Worm (Caenorhabditis elegans): ENCODE data around the gene ZK287.7.

Gene ZK287.7

ce11 chrV:9692649-9693112 is at the start of gene ZK287.7:
Gene ZK287.7 (plus strand): TSS chrV:9693062.
- TF ChIP-seq nhr-21 (tag; optimal IDR thresholded peaks at IDR 0.05) (no peak), ama-1 (optimal IDR thresholded peaks at IDR 0.05) (no peak), aly-2 (tag; optimal IDR thresholded peaks at IDR 0.05) (no peak), nhr-25 (tag; optimal IDR thresholded peaks at IDR 0.05) (no peak), R02D3.7 (tag; optimal IDR thresholded peaks at IDR 0.05) (no peak), mbf-1 (tag; optimal IDR thresholded peaks at IDR 0.05) (no peak)

ce11 chrV:9645507-9645906 is 47.4 kb upstream of the ZK287.7 start, which contains the start of the genes atl-1 and hcp-2:
Gene atl-1 (minus strand): TSS chrV:9645595.
Gene hcp-2 (plus strand): TSS chrV:9645859.
- TF ChIP-seq blmp-1 (tag; optimal IDR thresholded peaks at IDR 0.05; ENCODE audit: insufficient read depth) (no peak), gmeb-1 (tag; optimal IDR thresholded peaks at IDR 0.05) (peak; percentile 45)

- no peak for TF ChIP-seq elt-1 (tag; optimal IDR thresholded peaks at IDR 0.05)
- no peak for TF ChIP-seq nhr-237 (tag; optimal IDR thresholded peaks at IDR 0.05)
- no peak for TF ChIP-seq ama-1 (optimal IDR thresholded peaks at IDR 0.05)
- no peak for TF ChIP-seq sem-4 (tag; optimal IDR thresholded peaks at IDR 0.05)
- TF ChIP-seq sma-9 (GFP tag; optimal IDR thresholded peaks at IDR 0.05) = no peak
- TF ChIP-seq sma-9 (tag; optimal IDR thresholded peaks at IDR 0.05) = no peak
Measured at ce11 chrV:9651294-9651693, 41.6 kb upstream of the ZK287.7 start, which contains the start of gene T06E4.21. Gene T06E4.21 (plus strand): TSS chrV:9651594.

DNA sequence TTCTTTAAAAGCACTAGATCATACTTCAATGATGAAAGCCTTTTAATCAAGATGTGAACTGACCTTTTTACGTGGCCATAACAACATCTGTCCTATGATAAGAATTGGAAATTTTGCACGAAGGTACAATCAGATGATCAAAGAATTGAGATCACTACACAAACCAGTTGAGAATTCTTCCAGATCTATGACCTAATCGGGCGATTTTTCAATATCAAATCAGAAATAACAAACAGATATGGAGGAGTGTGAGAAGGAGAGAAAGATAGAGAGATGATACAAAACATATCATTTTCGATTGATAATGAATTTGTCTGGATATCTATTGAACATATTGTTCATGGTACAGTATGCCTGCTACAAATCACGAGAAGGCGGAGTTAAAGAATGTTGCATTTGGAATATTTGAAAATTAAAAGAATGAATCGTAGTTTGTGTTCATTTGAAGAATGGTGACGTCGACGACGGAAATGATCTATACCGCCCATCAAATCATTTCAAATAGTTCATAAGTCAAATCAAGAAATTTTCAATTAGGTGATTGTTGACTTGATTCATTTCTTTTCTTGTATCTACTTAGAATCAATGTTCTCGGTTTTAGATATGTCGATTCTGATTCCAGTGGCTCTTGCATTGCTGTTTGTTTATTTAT is 38.6 kb upstream of the ZK287.7 start, which contains the start of gene cyp-29A4:
Gene cyp-29A4, plus strand, starts transcription at position 602 of the 652 bp plus-strand sequence.
- TF ChIP-seq ztf-1 (GFP tag; conservative IDR thresholded peaks at IDR 0.05) (no peak), sma-9 (GFP tag; optimal IDR thresholded peaks at IDR 0.05) (peak; percentile 35), sma-9 (tag; optimal IDR thresholded peaks at IDR 0.05) (no peak), nhr-129 (tag; optimal IDR thresholded peaks at IDR 0.05) (peak; percentile 23), nhr-21 (tag; optimal IDR thresholded peaks at IDR 0.05) (peak; percentile 48), lin-11 (tag; optimal IDR thresholded peaks at IDR 0.05) (no peak), nhr-11 (tag; optimal IDR thresholded peaks at IDR 0.05) (no peak), egl-27 (tag; optimal IDR thresholded peaks at IDR 0.05) (no peak), lsy-2 (tag; optimal IDR thresholded peaks at IDR 0.05) (no peak), aly-2 (tag; optimal IDR thresholded peaks at IDR 0.05) (no peak), nhr-23 (tag; optimal IDR thresholded peaks at IDR 0.05) (no peak)

DNA sequence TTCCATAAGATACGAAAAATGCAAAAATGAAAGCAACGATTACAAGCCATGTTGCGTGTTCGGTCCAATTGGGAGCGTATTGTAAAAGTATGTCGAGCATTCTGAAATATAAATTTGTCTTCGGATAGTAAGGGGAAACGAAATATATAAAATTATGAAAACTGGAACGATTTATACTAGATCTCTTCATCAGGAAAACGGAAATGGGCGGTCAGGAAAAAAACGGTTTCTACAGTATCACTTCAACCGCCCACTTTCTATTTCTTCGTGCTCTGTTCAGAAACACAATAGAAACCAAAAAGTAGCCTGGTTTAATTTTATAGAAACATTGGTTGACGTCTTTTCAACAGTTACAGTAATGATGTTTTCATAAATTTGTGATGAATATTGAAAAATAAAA is 31.3 kb upstream of the ZK287.7 start, which contains the start of gene pitr-4:
Gene pitr-4, minus strand, starts transcription at position 101 of the 400 bp plus-strand sequence.
- TF ChIP-seq blmp-1 (tag; optimal IDR thresholded peaks at IDR 0.05; ENCODE audit: insufficient read depth) (no peak), snpc-4 (tag; optimal IDR thresholded peaks at IDR 0.05) (no peak), unc-55 (GFP tag; optimal IDR thresholded peaks at IDR 0.05) (no peak), ama-1 (optimal IDR thresholded peaks at IDR 0.05) (no peak), lsy-2 (tag; optimal IDR thresholded peaks at IDR 0.05) (no peak), ceh-16 (tag; optimal IDR thresholded peaks at IDR 0.05) (no peak), nhr-77 (tag; optimal IDR thresholded peaks at IDR 0.05) (no peak), ztf-11 (tag; optimal IDR thresholded peaks at IDR 0.05) (no peak)

DNA sequence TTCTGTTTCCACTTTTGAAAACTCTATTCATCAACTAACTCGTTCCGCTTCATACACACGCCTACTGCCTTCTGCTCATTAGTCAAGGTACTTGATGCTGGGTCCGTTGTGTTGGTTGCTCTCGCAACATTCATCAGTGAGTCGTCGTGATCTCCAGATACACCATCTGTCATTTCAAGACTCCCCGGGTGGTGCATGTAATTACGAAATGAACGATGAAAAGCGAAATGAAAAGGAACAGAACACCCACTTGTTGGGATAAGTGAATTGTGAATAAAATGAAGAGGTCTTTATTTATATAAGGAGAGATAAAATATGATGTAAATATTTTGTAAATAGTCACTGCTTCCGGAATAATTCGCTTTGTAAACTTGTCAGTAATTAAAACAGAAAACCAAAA is 28.9 kb upstream of the ZK287.7 start:
- TF ChIP-seq snpc-4 (tag; optimal IDR thresholded peaks at IDR 0.05) (no peak), unc-39 (tag; optimal IDR thresholded peaks at IDR 0.05) (no peak), nhr-12 (tag; optimal IDR thresholded peaks at IDR 0.05) (no peak), skn-1 (tag; optimal IDR thresholded peaks at IDR 0.05) (no peak), sma-9 (GFP tag; optimal IDR thresholded peaks at IDR 0.05) (no peak), sma-9 (tag; optimal IDR thresholded peaks at IDR 0.05) (no peak), aly-2 (tag; optimal IDR thresholded peaks at IDR 0.05) (no peak), crh-2 (tag; optimal IDR thresholded peaks at IDR 0.05) (no peak), mdl-1 (tag; optimal IDR thresholded peaks at IDR 0.05) (no peak), lin-13 (GFP tag; optimal IDR thresholded peaks at IDR 0.05) (no peak), unc-55 (GFP tag; optimal IDR thresholded peaks at IDR 0.05) (no peak), lsy-2 (tag; optimal IDR thresholded peaks at IDR 0.05) (no peak), C34F6.9 (tag; optimal IDR thresholded peaks at IDR 0.05) (no peak), Y55F3AM.14 (GFP tag; optimal IDR thresholded peaks at IDR 0.05) (no peak), egl-27 (tag; optimal IDR thresholded peaks at IDR 0.05) (no peak), sem-4 (tag; optimal IDR thresholded peaks at IDR 0.05) (no peak)

Measured in whole organism, L2 larva.